Fruit fly (Drosophila melanogaster) whole organism, embryonic: ENCODE measurements around the gene Helz.
A peak's percentile ranks its signal among the peaks of the same experiment; 100 is the strongest.

Experiments used
- B-H2 ChIP-seq: fragments of 200-800 bp; sonication (Bioruptor generic); optimal IDR thresholded peaks from 2 replicates; lab custom pipeline; 2018; ENCODE audit warnings: missing biosample characterization, mild to moderate bottlenecking, missing genetic modification characterization
- CG10274 ChIP-seq: fragments of 200-800 bp; sonication (Bioruptor generic); optimal IDR thresholded peaks from 3 replicates; lab custom pipeline; 2017; ENCODE audit warnings: missing biosample characterization, mild to moderate bottlenecking, missing genetic modification characterization
- CG11696 ChIP-seq: fragments of 200-800 bp; sonication (Bioruptor generic); IDR thresholded peaks from 2 replicates; pipeline ENCODE4 v1.3.6; 2022; ENCODE audit warnings: missing biosample characterization, missing genetic modification characterization
- CG12219 ChIP-seq: fragments of 200-800 bp; sonication (Bioruptor generic); optimal IDR thresholded peaks from 3 replicates; lab custom pipeline; 2018; ENCODE audit warnings: missing biosample characterization, mild to moderate bottlenecking, missing genetic modification characterization
- CG12299 ChIP-seq: fragments of 200-800 bp; sonication (Bioruptor generic); optimal IDR thresholded peaks from 2 replicates; lab custom pipeline; 2018; ENCODE audit warnings: missing biosample characterization, mild to moderate bottlenecking, missing genetic modification characterization
- CG13624 ChIP-seq: fragments of 200-800 bp; sonication (Bioruptor generic); optimal IDR thresholded peaks from 2 replicates; lab custom pipeline; 2016; ENCODE audit warnings: missing biosample characterization, missing genetic modification characterization
- CG14014 ChIP-seq: fragments of 200-800 bp; sonication (Bioruptor generic); IDR thresholded peaks from 2 replicates; pipeline ENCODE4 v1.3.6; 2022; ENCODE audit warnings: missing biosample characterization, missing genetic modification characterization
- CG17361 ChIP-seq: fragments of 200-800 bp; sonication (Bioruptor generic); IDR thresholded peaks from 3 replicates; pipeline ENCODE4 v1.3.6; 2022; ENCODE audit warnings: missing biosample characterization, missing genetic modification characterization
- CG18764 ChIP-seq: fragments of 200-800 bp; sonication (Bioruptor generic); optimal IDR thresholded peaks from 3 replicates; lab custom pipeline; 2016; ENCODE audit warnings: missing biosample characterization, missing genetic modification characterization
- CG2875 ChIP-seq: fragments of 200-800 bp; sonication (Bioruptor generic); optimal IDR thresholded peaks from 2 replicates; lab custom pipeline; 2017; ENCODE audit warnings: missing biosample characterization, mild to moderate bottlenecking, missing genetic modification characterization, missing genetic modification reagents
- CG32772 ChIP-seq: fragments of 200-800 bp; sonication (Bioruptor generic); IDR thresholded peaks from 2 replicates; pipeline ENCODE4 v1.3.6; 2022; ENCODE audit warnings: missing biosample characterization, missing genetic modification characterization
- CG34224 ChIP-seq: fragments of 200-800 bp; sonication (Bioruptor generic); IDR thresholded peaks from 3 replicates; pipeline ENCODE4 v1.3.6; 2022; ENCODE audit warnings: missing biosample characterization, missing genetic modification characterization; ENCODE audit not compliant: partially characterized antibody
- CG4360 ChIP-seq: fragments of 200-800 bp; sonication (Bioruptor generic); IDR thresholded peaks from 2 replicates; pipeline ENCODE4 v1.3.6; 2022; ENCODE audit warnings: missing biosample characterization, missing genetic modification characterization
- CG6175 ChIP-seq: fragments of 200-800 bp; sonication (Bioruptor generic); IDR thresholded peaks from 3 replicates; pipeline ENCODE4 v1.3.6; 2022; ENCODE audit warnings: missing biosample characterization, missing genetic modification characterization
- CG7372 ChIP-seq: fragments of 200-800 bp; sonication (Bioruptor generic); IDR thresholded peaks from 2 replicates; pipeline ENCODE4 v1.3.6; 2022; ENCODE audit warnings: missing biosample characterization, missing genetic modification characterization
- Dad ChIP-seq: fragments of 200-800 bp; sonication (Bioruptor generic); optimal IDR thresholded peaks from 3 replicates; lab custom pipeline; 2016; ENCODE audit warnings: missing biosample characterization, missing genetic modification characterization
- Dfd ChIP-seq, 2 experiments: fragments of >200 bp; optimal IDR thresholded peaks; 2 replicates each; lab custom pipeline; 2017; ENCODE audit warnings: missing biosample characterization in 2 of 2, missing genetic modification characterization in 2 of 2
- Drgx ChIP-seq: fragments of 200-800 bp; sonication (Bioruptor generic); IDR thresholded peaks from 2 replicates; pipeline ENCODE4 v1.3.6; 2022; ENCODE audit warnings: missing biosample characterization, missing genetic modification characterization
- Eip74EF ChIP-seq, 2 experiments: fragments of 200-800 bp in 1 of 2; fragments of >200 bp in 1 of 2; sonication (Bioruptor generic) in 1 of 2; optimal IDR thresholded peaks; 2 replicates each; lab custom pipeline; 2017 to 2019; ENCODE audit warnings: missing biosample characterization in 2 of 2, missing genetic modification characterization in 2 of 2, mild to moderate bottlenecking in 1 of 2, moderate library complexity in 1 of 2
- Ets97D ChIP-seq: fragments of 200-800 bp; sonication (Bioruptor generic); optimal IDR thresholded peaks from 3 replicates; lab custom pipeline; 2016; ENCODE audit warnings: missing biosample characterization, missing genetic modification characterization
- Fer2 ChIP-seq: fragments of 200-800 bp; sonication (Bioruptor generic); optimal IDR thresholded peaks from 2 replicates; lab custom pipeline; 2018; ENCODE audit warnings: missing biosample characterization, mild to moderate bottlenecking, missing genetic modification characterization, moderate library complexity
- Hr39 ChIP-seq: fragments of >200 bp; optimal IDR thresholded peaks from 2 replicates; lab custom pipeline; 2017
- Hr78 ChIP-seq, 2 experiments: fragments of 200-800 bp in 1 of 2; fragments of >200 bp in 1 of 2; sonication (Bioruptor generic) in 1 of 2; optimal IDR thresholded peaks; 2 replicates each; lab custom pipeline; 2017 to 2019; ENCODE audit warnings: missing biosample characterization in 2 of 2, missing genetic modification characterization in 2 of 2, mild to moderate bottlenecking in 1 of 2, moderate library complexity in 1 of 2
- Med ChIP-seq: fragments of 200-800 bp; sonication (Bioruptor generic); peaks from one replicate; lab custom pipeline; 2016; ENCODE audit warnings: missing biosample characterization, missing genetic modification characterization, mild to moderate bottlenecking, inconsistent platforms, moderate library complexity
- Opbp ChIP-seq: fragments of 200-800 bp; sonication (Bioruptor generic); IDR thresholded peaks from 3 replicates; pipeline ENCODE4 v1.3.6; 2022; ENCODE audit warnings: missing biosample characterization, missing genetic modification characterization; ENCODE audit not compliant: partially characterized antibody
- Rfx ChIP-seq: fragments of 200-800 bp; sonication (Bioruptor generic); IDR thresholded peaks from 2 replicates; pipeline ENCODE4 v1.3.6; 2022; ENCODE audit warnings: missing biosample characterization, missing genetic modification characterization
- Scr ChIP-seq: fragments of 200-800 bp; sonication (Bioruptor generic); IDR thresholded peaks from 2 replicates; pipeline ENCODE4 v1.3.6; 2022; ENCODE audit warnings: missing biosample characterization, missing genetic modification characterization; ENCODE audit not compliant: partially characterized antibody
- Stat92E ChIP-seq, 3 experiments: fragments of >200 bp in 2 of 3; fragments of 200-800 bp in 1 of 3; sonication (Bioruptor generic) in 1 of 3; optimal IDR thresholded peaks; 2 replicates each; lab custom pipeline; 2017 to 2019; ENCODE audit warnings: missing biosample characterization in 3 of 3, missing genetic modification characterization in 3 of 3, mild to moderate bottlenecking in 1 of 3, moderate library complexity in 1 of 3
- Trl ChIP-seq, 3 experiments: fragments of >200 bp in 2 of 3; fragments of 200-800 bp in 1 of 3; sonication (Bioruptor generic) in 1 of 3; optimal IDR thresholded peaks; 2 replicates in 1 of 3; 3 replicates in 2 of 3; lab custom pipeline; 2016 to 2017; ENCODE audit warnings: missing biosample characterization in 1 of 3, missing genetic modification characterization in 1 of 3
- aop ChIP-seq: fragments of 200-800 bp; sonication (Bioruptor generic); IDR thresholded peaks from 2 replicates; pipeline ENCODE4 v1.3.6; 2022; ENCODE audit warnings: missing biosample characterization, missing genetic modification characterization
- bowl ChIP-seq: fragments of 200-800 bp; sonication (Bioruptor generic); IDR thresholded peaks from 2 replicates; pipeline ENCODE4 v1.3.6; 2022; ENCODE audit warnings: missing biosample characterization, missing genetic modification characterization
- chn ChIP-seq: fragments of 200-800 bp; sonication (Bioruptor generic); optimal IDR thresholded peaks from 2 replicates; lab custom pipeline; 2016; ENCODE audit warnings: missing biosample characterization, missing genetic modification characterization
- dan ChIP-seq: fragments of 200-800 bp; sonication (Bioruptor generic); IDR thresholded peaks from 2 replicates; pipeline ENCODE4 v1.3.6; 2022; ENCODE audit warnings: missing biosample characterization, missing genetic modification characterization
- fru ChIP-seq: fragments of >200 bp; optimal IDR thresholded peaks from 2 replicates; lab custom pipeline; 2017
- ftz-f1 ChIP-seq: fragments of 200-800 bp; sonication (Bioruptor generic); optimal IDR thresholded peaks from 2 replicates; lab custom pipeline; 2016; ENCODE audit warnings: missing biosample characterization, missing genetic modification characterization
- hb ChIP-seq: fragments of 200-800 bp; sonication (Bioruptor generic); IDR thresholded peaks from 3 replicates; pipeline ENCODE4 v1.3.6; 2022; ENCODE audit warnings: missing biosample characterization, missing genetic modification characterization; ENCODE audit not compliant: partially characterized antibody
- jing ChIP-seq: fragments of 200-800 bp; sonication (Bioruptor generic); optimal IDR thresholded peaks from 2 replicates; lab custom pipeline; 2018; ENCODE audit warnings: missing biosample characterization, mild to moderate bottlenecking, missing genetic modification characterization
- jumu ChIP-seq: fragments of 200-800 bp; sonication (Bioruptor generic); optimal IDR thresholded peaks from 3 replicates; lab custom pipeline; 2016; ENCODE audit warnings: missing biosample characterization, missing genetic modification characterization
- lov ChIP-seq, 2 experiments: fragments of 200-800 bp in 1 of 2; fragments of >200 bp in 1 of 2; sonication (Bioruptor generic) in 1 of 2; IDR thresholded peaks in 1 of 2; optimal IDR thresholded peaks in 1 of 2; 2 replicates in 1 of 2; 3 replicates in 1 of 2; pipeline versions ENCODE4 v1.3.6 to Lab custom; 2017 to 2022; ENCODE audit warnings: missing biosample characterization in 1 of 2, missing genetic modification characterization in 1 of 2
- onecut ChIP-seq: fragments of 200-800 bp; sonication (Bioruptor generic); IDR thresholded peaks from 2 replicates; pipeline ENCODE4 v1.3.6; 2022; ENCODE audit warnings: missing biosample characterization, missing genetic modification characterization
- pho ChIP-seq: fragments of 200-800 bp; sonication (Bioruptor generic); optimal IDR thresholded peaks from 2 replicates; lab custom pipeline; 2016; ENCODE audit warnings: missing biosample characterization, missing genetic modification characterization
- row ChIP-seq: fragments of 200-800 bp; sonication (Bioruptor generic); IDR thresholded peaks from 3 replicates; pipeline ENCODE4 v1.3.6; 2022; ENCODE audit warnings: missing biosample characterization, missing genetic modification characterization
- schlank ChIP-seq: fragments of 200-800 bp; sonication (Bioruptor generic); optimal IDR thresholded peaks from 2 replicates; lab custom pipeline; 2018; ENCODE audit warnings: missing biosample characterization, mild to moderate bottlenecking, missing genetic modification characterization
- sna ChIP-seq: fragments of 200-800 bp; sonication (Bioruptor generic); IDR thresholded peaks from 2 replicates; pipeline ENCODE4 v1.3.6; 2022; ENCODE audit warnings: missing biosample characterization, missing genetic modification characterization; ENCODE audit not compliant: partially characterized antibody
- sr ChIP-seq: fragments of 200-800 bp; sonication (Bioruptor generic); IDR thresholded peaks from 3 replicates; pipeline ENCODE4 v1.3.6; 2022; ENCODE audit warnings: missing biosample characterization, missing genetic modification characterization
- tin ChIP-seq: fragments of 200-800 bp; sonication (Bioruptor generic); optimal IDR thresholded peaks from 3 replicates; lab custom pipeline; 2016; ENCODE audit warnings: missing biosample characterization, missing genetic modification characterization
- unc-4 ChIP-seq: fragments of 200-800 bp; sonication (Bioruptor generic); IDR thresholded peaks from 2 replicates; pipeline ENCODE4 v1.3.6; 2022; ENCODE audit warnings: missing biosample characterization, missing genetic modification characterization; ENCODE audit not compliant: partially characterized antibody
- zen2 ChIP-seq: fragments of 200-800 bp; sonication (Bioruptor generic); IDR thresholded peaks from 3 replicates; pipeline ENCODE4 v1.3.6; 2022; ENCODE audit warnings: missing biosample characterization, missing genetic modification characterization; ENCODE audit not compliant: partially characterized antibody
- zfh1 ChIP-seq: fragments of 200-800 bp; sonication (Bioruptor generic); IDR thresholded peaks from 3 replicates; pipeline ENCODE4 v1.3.6; 2022; ENCODE audit warnings: missing biosample characterization, missing genetic modification characterization

Helz gene

dm6 chr3L:14751056-14751671 lies 38.6 kb upstream of the Helz start:
- TF ChIP-seq aop (GFP tag; lab: Robert Waterston, UW), result no peak
- TF ChIP-seq CG13624, result no peak
- peak; percentile 69 for TF ChIP-seq Med
- TF ChIP-seq ftz-f1 (GFP tag; lab: Kevin White, UChicago), result no peak
- TF ChIP-seq CG6175 (GFP tag; lab: Robert Waterston, UW), result no peak
- no peak for TF ChIP-seq sr (GFP tag; lab: Robert Waterston, UW)
- TF ChIP-seq zen2 (GFP tag; lab: Robert Waterston, UW), result no peak
- TF ChIP-seq Stat92E (GFP tag; optimal IDR thresholded peaks at IDR 0.05; lab: Kevin White, UChicago), result no peak
- no peak for TF ChIP-seq sna (GFP tag; lab: Robert Waterston, UW)
- TF ChIP-seq Drgx (GFP tag; lab: Robert Waterston, UW), result no peak
- 0 out of 3 replicates have a peak, but pooled peaks have one; percentile 30 for TF ChIP-seq zfh1 (GFP tag; lab: Robert Waterston, UW)
- no peak for TF ChIP-seq Eip74EF (GFP tag; optimal IDR thresholded peaks at IDR 0.05; lab: Kevin White, UChicago)
- TF ChIP-seq dan (GFP tag; lab: Robert Waterston, UW), result no peak
- TF ChIP-seq B-H2 (GFP tag; lab: Kevin White, UChicago), result no peak
- TF ChIP-seq CG34224 (GFP tag; lab: Robert Waterston, UW), result no peak
- TF ChIP-seq Dad, result no peak
- no peak for TF ChIP-seq schlank (tag; lab: Kevin White, UChicago)
- no peak for TF ChIP-seq onecut (GFP tag; lab: Robert Waterston, UW)
- no peak for TF ChIP-seq chn (GFP tag; lab: Kevin White, UChicago)
- TF ChIP-seq jing (GFP tag; lab: Kevin White, UChicago), result no peak
- TF ChIP-seq CG4360 (GFP tag; lab: Robert Waterston, UW), result peak; percentile 72
- no peak for TF ChIP-seq CG18764
- TF ChIP-seq CG2875 (GFP tag; lab: Kevin White, UChicago), result no peak
- TF ChIP-seq Trl (optimal IDR thresholded peaks at IDR 0.05; lab: Kevin White, UChicago), result no peak
- TF ChIP-seq Trl (GFP tag; optimal IDR thresholded peaks at IDR 0.05; lab: Kevin White, UChicago), result no peak
- TF ChIP-seq CG10274 (GFP tag; lab: Kevin White, UChicago), result no peak
- TF ChIP-seq CG32772 (GFP tag; lab: Robert Waterston, UW), result no peak
- no peak for TF ChIP-seq CG17361
- TF ChIP-seq Scr (GFP tag; lab: Robert Waterston, UW), result 0 out of 2 replicates have a peak, but pooled peaks have one; percentile 13
- TF ChIP-seq CG11696 (GFP tag; lab: Robert Waterston, UW), result no peak
- no peak for TF ChIP-seq jumu (GFP tag; lab: Kevin White, UChicago)
- TF ChIP-seq row, result no peak
- TF ChIP-seq Dfd (GFP tag; optimal IDR thresholded peaks at IDR 0.05; lab: Kevin White, UChicago), result peak in 1 of 2 experiments; percentile 20
- no peak for TF ChIP-seq pho
- no peak for TF ChIP-seq Hr78 (GFP tag; optimal IDR thresholded peaks at IDR 0.05; lab: Kevin White, UChicago)
- TF ChIP-seq CG7372 (GFP tag; lab: Robert Waterston, UW), result no peak
- TF ChIP-seq CG12299 (tag; lab: Kevin White, UChicago), result no peak

- TF ChIP-seq CG12219 (GFP tag; lab: Kevin White, UChicago) (no peak), Fer2 (no peak), hb (GFP tag; lab: Robert Waterston, UW) (0 out of 3 replicates have a peak, but pooled peaks have one; percentile 21), Ets97D (GFP tag; lab: Kevin White, UChicago) (no peak), bowl (no peak), fru (lab: Kevin White, UChicago) (no peak), unc-4 (GFP tag; lab: Robert Waterston, UW) (no peak), pho (no peak), Rfx (GFP tag; lab: Robert Waterston, UW) (no peak), Opbp (0 out of 3 replicates have a peak, but pooled peaks have one; percentile 3), tin (no peak), Hr39 (lab: Kevin White, UChicago) (peak; percentile 26), lov (optimal IDR thresholded peaks at IDR 0.05; lab: Kevin White, UChicago) (no peak), lov (GFP tag; IDR thresholded peaks at IDR 0.05; lab: Robert Waterston, UW) (0 out of 3 replicates have a peak, but pooled peaks have one; percentile 31), Trl (optimal IDR thresholded peaks at IDR 0.05; lab: Kevin White, UChicago) (no peak), Trl (GFP tag; optimal IDR thresholded peaks at IDR 0.05; lab: Kevin White, UChicago) (no peak), CG14014 (GFP tag; lab: Robert Waterston, UW) (no peak), aop (GFP tag; lab: Robert Waterston, UW) (no peak)
Measured at dm6 chr3L:14752816-14753215, 36.9 kb upstream of the Helz start.
